Fruit fly (Drosophila melanogaster) whole organism, prepupa: ENCODE results near the gene bard.

Experiments
- Blimp-1 ChIP-seq: fragments of 200-800 bp; sonication (Bioruptor generic); optimal IDR thresholded peaks from 3 replicates; lab custom pipeline; 2017; ENCODE audit warnings: missing biosample characterization, missing genetic modification characterization, mild to moderate bottlenecking, moderate library complexity, missing genetic modification reagents
- CG10631 ChIP-seq: fragments of 200-800 bp; sonication (Bioruptor generic); optimal IDR thresholded peaks from 2 replicates; lab custom pipeline; 2016; ENCODE audit warnings: missing biosample characterization, missing genetic modification characterization
- CG10669 ChIP-seq: fragments of 200-800 bp; sonication (Bioruptor generic); optimal IDR thresholded peaks from 3 replicates; lab custom pipeline; 2018; ENCODE audit warnings: missing biosample characterization, mild to moderate bottlenecking, missing genetic modification characterization, moderate library complexity
- CG11294 ChIP-seq: fragments of 200-800 bp; sonication (Bioruptor generic); IDR thresholded peaks from 2 replicates; pipeline ENCODE4 v1.3.6; 2022; ENCODE audit warnings: missing biosample characterization, missing genetic modification characterization
- CG11902 ChIP-seq: fragments of 200-800 bp; sonication (Bioruptor generic); optimal IDR thresholded peaks from 3 replicates; lab custom pipeline; 2016; ENCODE audit warnings: missing biosample characterization, missing genetic modification characterization
- CG1621 ChIP-seq: fragments of 200-800 bp; sonication (Bioruptor generic); optimal IDR thresholded peaks from 3 replicates; lab custom pipeline; 2018; ENCODE audit warnings: missing biosample characterization, mild to moderate bottlenecking, missing genetic modification characterization
- CG3032 ChIP-seq: fragments of 200-800 bp; optimal IDR thresholded peaks from 2 replicates; lab custom pipeline; 2019; ENCODE audit warnings: missing biosample characterization, mild to moderate bottlenecking, missing genetic modification characterization, moderate library complexity
- CG31627 ChIP-seq: fragments of 200-800 bp; sonication (Bioruptor generic); optimal IDR thresholded peaks from 3 replicates; lab custom pipeline; 2016; ENCODE audit warnings: missing biosample characterization, missing genetic modification characterization
- CG34406 ChIP-seq: fragments of 200-800 bp; sonication (Bioruptor generic); optimal IDR thresholded peaks from 3 replicates; lab custom pipeline; 2016; ENCODE audit warnings: missing biosample characterization, missing genetic modification characterization
- CG3919 ChIP-seq: fragments of 200-800 bp; sonication (Bioruptor generic); optimal IDR thresholded peaks from 3 replicates; lab custom pipeline; 2016; ENCODE audit warnings: missing biosample characterization, missing genetic modification characterization
- CG4318 ChIP-seq: fragments of 200-800 bp; sonication (Bioruptor generic); optimal IDR thresholded peaks from 3 replicates; lab custom pipeline; 2017; ENCODE audit warnings: missing biosample characterization, mild to moderate bottlenecking, missing genetic modification characterization
- CG6276 ChIP-seq: fragments of 200-800 bp; sonication (Bioruptor generic); optimal IDR thresholded peaks from 2 replicates; lab custom pipeline; 2017; ENCODE audit warnings: missing biosample characterization, mild to moderate bottlenecking, missing genetic modification characterization
- CG6808 ChIP-seq: fragments of 200-800 bp; sonication (Bioruptor generic); optimal IDR thresholded peaks from 3 replicates; lab custom pipeline; 2017; ENCODE audit warnings: missing biosample characterization, missing genetic modification characterization, mild to moderate bottlenecking, moderate library complexity, missing genetic modification reagents
- CG6854 ChIP-seq: fragments of 200-800 bp; sonication (Bioruptor generic); optimal IDR thresholded peaks from 2 replicates; lab custom pipeline; 2017; ENCODE audit warnings: missing biosample characterization, mild to moderate bottlenecking, missing genetic modification characterization
- CG7368 ChIP-seq: fragments of 200-800 bp; sonication (Bioruptor generic); optimal IDR thresholded peaks from 3 replicates; lab custom pipeline; 2016; ENCODE audit warnings: missing biosample characterization, missing genetic modification characterization
- CG8119 ChIP-seq: fragments of 200-800 bp; sonication (Bioruptor generic); IDR thresholded peaks from 3 replicates; pipeline ENCODE4 v1.3.6; 2022; ENCODE audit warnings: missing biosample characterization, missing genetic modification characterization
- CG8319 ChIP-seq: fragments of 200-800 bp; sonication (Bioruptor generic); optimal IDR thresholded peaks from 3 replicates; lab custom pipeline; 2016; ENCODE audit warnings: missing biosample characterization, missing genetic modification characterization
- CG8632 ChIP-seq: fragments of 200-800 bp; sonication (Bioruptor generic); optimal IDR thresholded peaks from 3 replicates; lab custom pipeline; 2016; ENCODE audit warnings: missing biosample characterization, missing genetic modification characterization
- Eip75B ChIP-seq: fragments of 200-800 bp; sonication (Bioruptor generic); optimal IDR thresholded peaks from 3 replicates; lab custom pipeline; 2016; ENCODE audit warnings: missing biosample characterization, missing genetic modification characterization
- Eip93F ChIP-seq: fragments of 200-800 bp; sonication (Bioruptor generic); optimal IDR thresholded peaks from 2 replicates; lab custom pipeline; 2016; ENCODE audit warnings: missing biosample characterization, mild to moderate bottlenecking, missing genetic modification characterization
- Ets96B ChIP-seq: fragments of 200-800 bp; optimal IDR thresholded peaks from 2 replicates; lab custom pipeline; 2019; ENCODE audit warnings: missing biosample characterization, mild to moderate bottlenecking, missing genetic modification characterization, moderate library complexity
- Gug ChIP-seq: fragments of 200-800 bp; sonication (Bioruptor generic); IDR thresholded peaks from 2 replicates; pipeline ENCODE4 v1.3.6; 2022; ENCODE audit warnings: missing biosample characterization, missing genetic modification characterization
- Hr38 ChIP-seq: sonication (Bioruptor generic); optimal IDR thresholded peaks from 2 replicates; lab custom pipeline; 2016; ENCODE audit warnings: missing biosample characterization, missing genetic modification characterization
- Hr39 ChIP-seq: fragments of 200-800 bp; sonication (Bioruptor generic); optimal IDR thresholded peaks from 2 replicates; lab custom pipeline; 2016; ENCODE audit warnings: missing biosample characterization, missing genetic modification characterization
- Met ChIP-seq: fragments of 200-800 bp; sonication (Bioruptor generic); optimal IDR thresholded peaks from 3 replicates; lab custom pipeline; 2016; ENCODE audit warnings: missing biosample characterization, missing genetic modification characterization
- OdsH ChIP-seq: fragments of 200-800 bp; sonication (Bioruptor generic); optimal IDR thresholded peaks from 3 replicates; lab custom pipeline; 2016; ENCODE audit warnings: missing biosample characterization, missing genetic modification characterization
- Smox ChIP-seq: fragments of 200-800 bp; sonication (Bioruptor generic); optimal IDR thresholded peaks from 3 replicates; lab custom pipeline; 2016; ENCODE audit warnings: missing biosample characterization, missing genetic modification characterization
- Sox102F ChIP-seq: fragments of 200-800 bp; sonication (Bioruptor generic); optimal IDR thresholded peaks from 2 replicates; lab custom pipeline; 2016; ENCODE audit warnings: missing biosample characterization, mild to moderate bottlenecking, missing genetic modification characterization
- Sox14 ChIP-seq: fragments of 200-800 bp; sonication (Bioruptor generic); optimal IDR thresholded peaks from 3 replicates; lab custom pipeline; 2016; ENCODE audit warnings: missing biosample characterization, missing genetic modification characterization
- Sox15 ChIP-seq: fragments of 200-800 bp; sonication (Bioruptor generic); optimal IDR thresholded peaks from 3 replicates; lab custom pipeline; 2016; ENCODE audit warnings: missing biosample characterization, missing genetic modification characterization
- achi ChIP-seq: fragments of 200-800 bp; sonication (Bioruptor generic); optimal IDR thresholded peaks from 3 replicates; lab custom pipeline; 2016; ENCODE audit warnings: missing biosample characterization, missing genetic modification characterization
- acj6 ChIP-seq: fragments of 200-800 bp; sonication (Bioruptor generic); optimal IDR thresholded peaks from 3 replicates; lab custom pipeline; 2016; ENCODE audit warnings: missing biosample characterization, missing genetic modification characterization
- cyc ChIP-seq: fragments of 200-800 bp; sonication (Bioruptor generic); optimal IDR thresholded peaks from 3 replicates; lab custom pipeline; 2016; ENCODE audit warnings: missing biosample characterization, missing genetic modification characterization
- dac ChIP-seq: fragments of 200-800 bp; sonication (Bioruptor generic); optimal IDR thresholded peaks from 2 replicates; lab custom pipeline; 2017; ENCODE audit warnings: missing biosample characterization, mild to moderate bottlenecking, missing genetic modification characterization
- dsx ChIP-seq: fragments of 200-800 bp; optimal IDR thresholded peaks from 3 replicates; lab custom pipeline; 2019; ENCODE audit warnings: missing biosample characterization, mild to moderate bottlenecking, missing genetic modification characterization, moderate library complexity; ENCODE audit not compliant: poor library complexity, severe bottlenecking
- eg ChIP-seq: fragments of 200-800 bp; sonication (Bioruptor generic); IDR thresholded peaks from 3 replicates; pipeline ENCODE4 v1.3.6; 2022; ENCODE audit warnings: missing biosample characterization, missing genetic modification characterization
- esn ChIP-seq: fragments of 200-800 bp; sonication (Bioruptor generic); optimal IDR thresholded peaks from 2 replicates; lab custom pipeline; 2016; ENCODE audit warnings: missing biosample characterization, mild to moderate bottlenecking, missing genetic modification characterization, moderate library complexity
- fd59A ChIP-seq: fragments of 200-800 bp; sonication (Bioruptor generic); optimal IDR thresholded peaks from 2 replicates; lab custom pipeline; 2017; ENCODE audit warnings: missing biosample characterization, mild to moderate bottlenecking, missing genetic modification characterization, missing genetic modification reagents
- fd85E ChIP-seq: fragments of 200-800 bp; sonication (Bioruptor generic); optimal IDR thresholded peaks from 3 replicates; lab custom pipeline; 2016; ENCODE audit warnings: missing biosample characterization, missing genetic modification characterization
- lz ChIP-seq: fragments of 200-800 bp; sonication (Bioruptor generic); optimal IDR thresholded peaks from 3 replicates; lab custom pipeline; 2016; ENCODE audit warnings: missing biosample characterization, missing genetic modification characterization
- pdm3 ChIP-seq: fragments of 200-800 bp; sonication (Bioruptor generic); optimal IDR thresholded peaks from 3 replicates; lab custom pipeline; 2016; ENCODE audit warnings: missing biosample characterization, missing genetic modification characterization
- spab ChIP-seq: fragments of 200-800 bp; sonication (Bioruptor generic); optimal IDR thresholded peaks from 2 replicates; lab custom pipeline; 2017; ENCODE audit warnings: missing biosample characterization, mild to moderate bottlenecking, missing genetic modification characterization, missing genetic modification reagents
- ss ChIP-seq, 2 experiments: fragments of 200-800 bp; sonication (Bioruptor generic); optimal IDR thresholded peaks; 2 replicates in 1 of 2; 3 replicates in 1 of 2; lab custom pipeline; 2017 to 2018; ENCODE audit warnings: mild to moderate bottlenecking in 2 of 2, missing biosample characterization in 2 of 2, missing genetic modification characterization in 2 of 2, moderate library complexity in 1 of 2
- topi ChIP-seq: fragments of 200-800 bp; sonication (Bioruptor generic); optimal IDR thresholded peaks from 3 replicates; lab custom pipeline; 2016; ENCODE audit warnings: missing biosample characterization, missing genetic modification characterization
- vri ChIP-seq: fragments of 200-800 bp; sonication (Bioruptor generic); optimal IDR thresholded peaks from 3 replicates; lab custom pipeline; 2016; ENCODE audit warnings: missing biosample characterization, mild to moderate bottlenecking, missing genetic modification characterization

Gene bard

dm6 chr3R:18121385-18122151 is 40.7 kb downstream of the bard start (continued):
- TF ChIP-seq OdsH (GFP tag; lab: Kevin White, UChicago): no peak
- TF ChIP-seq topi (GFP tag; lab: Kevin White, UChicago): no peak
- no peak for TF ChIP-seq lz (GFP tag; lab: Kevin White, UChicago)
- TF ChIP-seq Ets96B (tag; lab: Kevin White, UChicago): no peak
- TF ChIP-seq ss (GFP tag; optimal IDR thresholded peaks at IDR 0.05; lab: Kevin White, UChicago): no peak
- TF ChIP-seq spab (GFP tag; lab: Kevin White, UChicago): no peak
- TF ChIP-seq CG4318 (GFP tag; lab: Kevin White, UChicago): no peak
- TF ChIP-seq CG11902 (GFP tag; lab: Kevin White, UChicago): no peak
- TF ChIP-seq acj6 (GFP tag; lab: Kevin White, UChicago): no peak
- no peak for TF ChIP-seq Sox102F (GFP tag; lab: Kevin White, UChicago)
- no peak for TF ChIP-seq CG6808 (GFP tag; lab: Kevin White, UChicago)
- TF ChIP-seq CG7368 (GFP tag; lab: Kevin White, UChicago): no peak
- TF ChIP-seq esn: peak; percentile 20

dm6 chr3R:18125023-18125630 is 44.3 kb downstream of the bard start:
- peak; percentile 82 for TF ChIP-seq acj6 (GFP tag; lab: Kevin White, UChicago)
- TF ChIP-seq CG1621 (tag; lab: Kevin White, UChicago): peak; percentile 82
- TF ChIP-seq CG8632 (GFP tag; lab: Kevin White, UChicago): peak; percentile 66
- peak; percentile 62 for TF ChIP-seq Sox102F (GFP tag; lab: Kevin White, UChicago)
- TF ChIP-seq CG3032 (tag; lab: Kevin White, UChicago): peak; percentile 91
- TF ChIP-seq dsx (GFP tag; lab: Kevin White, UChicago): peak; percentile 90
- peak; percentile 82 for TF ChIP-seq achi (GFP tag; lab: Kevin White, UChicago)
- TF ChIP-seq CG6276 (GFP tag; lab: Kevin White, UChicago): peak; percentile 70
- peak; percentile 86 for TF ChIP-seq CG3919
- TF ChIP-seq spab (GFP tag; lab: Kevin White, UChicago): peak; percentile 91
- peak; percentile 76 to 94 for TF ChIP-seq ss (GFP tag; optimal IDR thresholded peaks at IDR 0.05; lab: Kevin White, UChicago)
- peak; percentile 15 for TF ChIP-seq Blimp-1 (GFP tag; lab: Kevin White, UChicago)
- TF ChIP-seq Sox15: peak; percentile 75
- peak; percentile 85 for TF ChIP-seq Sox14
- peak; percentile 84 for TF ChIP-seq CG10631
- peak; percentile 89 for TF ChIP-seq CG8319
- TF ChIP-seq topi (GFP tag; lab: Kevin White, UChicago): peak; percentile 85
- TF ChIP-seq Eip75B (GFP tag; lab: Kevin White, UChicago): peak; percentile 82
- peak; percentile 90 for TF ChIP-seq cyc (GFP tag; lab: Kevin White, UChicago)
- peak; percentile 83 for TF ChIP-seq Met (GFP tag; lab: Kevin White, UChicago)
- peak; percentile 87 for TF ChIP-seq Hr39
- peak; percentile 80 for TF ChIP-seq pdm3
- TF ChIP-seq OdsH (GFP tag; lab: Kevin White, UChicago): peak; percentile 86
- peak; percentile 80 for TF ChIP-seq lz (GFP tag; lab: Kevin White, UChicago)
- peak; percentile 52 for TF ChIP-seq vri
- TF ChIP-seq CG10669 (GFP tag; lab: Kevin White, UChicago): peak; percentile 78
- TF ChIP-seq Eip93F (GFP tag; lab: Kevin White, UChicago): peak; percentile 65
- peak; percentile 84 for TF ChIP-seq esn
- peak; percentile 85 for TF ChIP-seq CG7368 (GFP tag; lab: Kevin White, UChicago)
- TF ChIP-seq eg (GFP tag; lab: Robert Waterston, UW): peak; percentile 94
- peak; percentile 51 for TF ChIP-seq dac (GFP tag; lab: Kevin White, UChicago)
- no peak for TF ChIP-seq fd85E (GFP tag; lab: Kevin White, UChicago)
- TF ChIP-seq CG6854: no peak
- TF ChIP-seq CG31627 (GFP tag; lab: Kevin White, UChicago): peak; percentile 88
- TF ChIP-seq Smox (GFP tag; lab: Kevin White, UChicago): peak; percentile 75
- peak; percentile 82 for TF ChIP-seq CG8119 (GFP tag; lab: Robert Waterston, UW)
- TF ChIP-seq CG34406: peak; percentile 73
- peak; percentile 82 for TF ChIP-seq CG11902 (GFP tag; lab: Kevin White, UChicago)
- peak; percentile 77 for TF ChIP-seq fd59A (GFP tag; lab: Kevin White, UChicago)
- peak; percentile 83 for TF ChIP-seq CG11294 (GFP tag; lab: Robert Waterston, UW)
- TF ChIP-seq Gug (GFP tag; lab: Robert Waterston, UW): peak; percentile 85
- peak; percentile 64 for TF ChIP-seq CG4318 (GFP tag; lab: Kevin White, UChicago)
- TF ChIP-seq Hr38: peak; percentile 9
